Worm (Caenorhabditis elegans): ENCODE measurements around the gene C55B6.7.

ce11 chrX:7238562-7238961, 46.8 kb upstream of the C55B6.7 start, which contains the start of gene F46H5.3:
- TF ChIP-seq aly-1 (tag; optimal IDR thresholded peaks at IDR 0.05), result no peak
- no peak for TF ChIP-seq pes-1 (GFP tag; IDR thresholded peaks at IDR 0.05)
- no peak for TF ChIP-seq ama-1 (optimal IDR thresholded peaks at IDR 0.05)
- TF ChIP-seq hmbx-1 (tag; optimal IDR thresholded peaks at IDR 0.05), result no peak
- TF ChIP-seq tra-4 (tag; optimal IDR thresholded peaks at IDR 0.05), result no peak
- TF ChIP-seq scrt-1 (GFP tag; IDR thresholded peaks at IDR 0.05), result no peak
- TF ChIP-seq hmg-4 (GFP tag; optimal IDR thresholded peaks at IDR 0.05), result no peak
- TF ChIP-seq flt-1 (GFP tag; IDR thresholded peaks at IDR 0.05), result no peak
- TF ChIP-seq sea-1 (GFP tag; conservative IDR thresholded peaks at IDR 0.05), result no peak
